Worm (Caenorhabditis elegans): Measurements from ENCODE around the gene ucr-2.1.

- no peak for TF ChIP-seq fkh-10 (GFP tag; optimal IDR thresholded peaks at IDR 0.05)
- TF ChIP-seq nhr-77 (tag; optimal IDR thresholded peaks at IDR 0.05): no peak
- no peak for TF ChIP-seq nhr-11 (tag; optimal IDR thresholded peaks at IDR 0.05)
- no peak for TF ChIP-seq nhr-25 (tag; optimal IDR thresholded peaks at IDR 0.05)
- no peak for TF ChIP-seq snpc-4 (tag; optimal IDR thresholded peaks at IDR 0.05)
- no peak for TF ChIP-seq unc-39 (tag; optimal IDR thresholded peaks at IDR 0.05)
- TF ChIP-seq daf-12 (tag; optimal IDR thresholded peaks at IDR 0.05): no peak
- no peak for TF ChIP-seq nhr-76 (tag; optimal IDR thresholded peaks at IDR 0.05)
- TF ChIP-seq elt-3 (tag; optimal IDR thresholded peaks at IDR 0.05): no peak
- TF ChIP-seq nhr-28 (tag; optimal IDR thresholded peaks at IDR 0.05): no peak
- no peak for TF ChIP-seq unc-62 (GFP tag; optimal IDR thresholded peaks at IDR 0.05)
- no peak for TF ChIP-seq tbx-2 (tag; optimal IDR thresholded peaks at IDR 0.05)
- no peak for TF ChIP-seq sea-2 (GFP tag; optimal IDR thresholded peaks at IDR 0.05)
Measured at ce11 chrX:11994484-11994883, 23.7 kb upstream of the ucr-2.1 start, which contains the start of gene C49F5.7.
